Worm (Caenorhabditis elegans) whole organism, young adult: ENCODE measurements around the gene faxc-2.

Experiments used
- B0336.3 ChIP-seq: fragments of 200-800 bp; sonication (Bioruptor generic); IDR thresholded peaks from 2 replicates; pipeline ENCODE4 v1.3.6; 2022; ENCODE audit warnings: missing genetic modification characterization, missing compliant biosample characterization
- D2030.7 ChIP-seq: fragments of 200-800 bp; sonication (Bioruptor generic); IDR thresholded peaks from 2 replicates; pipeline ENCODE4 v1.3.6; 2022; ENCODE audit warnings: missing genetic modification reagents, missing genetic modification characterization, missing compliant biosample characterization
- F49E8.2 ChIP-seq: sonication (generic microtip); optimal IDR thresholded peaks from 3 replicates; lab custom pipeline; 2017; ENCODE audit warnings: missing genetic modification characterization, mild to moderate bottlenecking, missing compliant biosample characterization, antibody characterized with exemption, moderate library complexity; ENCODE audit not compliant: insufficient read depth
- F55B11.4 ChIP-seq: sonication (generic microtip); optimal IDR thresholded peaks from 2 replicates; lab custom pipeline; 2016; ENCODE audit warnings: missing compliant biosample characterization, missing genetic modification characterization, borderline replicate concordance; ENCODE audit not compliant: insufficient read depth
- dpl-1 ChIP-seq: fragments of 150-350 bp; optimal IDR thresholded peaks from 2 replicates; lab custom pipeline; 2014; ENCODE audit warnings: missing biosample characterization, missing genetic modification reagents, missing genetic modification characterization
- lsl-1 ChIP-seq: fragments of 200-800 bp; sonication (Bioruptor generic); optimal IDR thresholded peaks from 2 replicates; lab custom pipeline; 2018; ENCODE audit warnings: mild to moderate bottlenecking, missing genetic modification characterization, moderate library complexity, missing compliant biosample characterization
- pha-4 ChIP-seq: fragments of 150-350 bp; sonication (generic microtip); optimal IDR thresholded peaks from 2 replicates; lab custom pipeline; 2014; ENCODE audit warnings: missing biosample characterization, missing genetic modification reagents, missing genetic modification characterization
- zfh-2 ChIP-seq: fragments of 200-800 bp; sonication (Bioruptor generic); conservative IDR thresholded peaks from 2 replicates; pipeline ENCODE4 v1.3.6; 2022; ENCODE audit warnings: missing genetic modification reagents, missing genetic modification characterization, missing compliant biosample characterization
- ztf-26 ChIP-seq: sonication (generic microtip); optimal IDR thresholded peaks from 2 replicates; lab custom pipeline; 2017; ENCODE audit warnings: missing genetic modification characterization, missing compliant biosample characterization

DNA sequence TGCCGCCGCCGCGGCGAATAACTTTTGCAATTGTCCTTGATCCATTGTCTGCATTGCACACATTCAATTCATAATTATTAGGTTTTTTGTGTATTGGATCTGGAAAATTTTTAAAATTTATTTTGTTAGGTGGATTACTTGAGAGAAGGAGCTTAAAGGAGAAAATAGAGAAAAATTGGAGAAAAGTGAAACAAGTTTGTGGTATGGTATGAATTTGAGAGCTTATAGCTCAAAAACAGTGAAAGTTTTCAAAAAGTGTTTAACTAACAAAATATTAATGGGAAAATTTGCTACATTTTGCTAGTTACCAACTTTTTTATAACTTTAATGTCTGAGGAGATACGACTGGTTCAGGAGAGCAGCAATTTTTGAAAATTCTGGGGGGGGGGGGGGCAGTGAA is 23.4 kb upstream of the faxc-2 start, which contains the start of gene ztf-22:
- TF ChIP-seq ztf-26 (no peak), F55B11.4 (tag; lab: Kevin White, UChicago) (no peak), pha-4 (tag; lab: Kevin White, UChicago) (no peak), D2030.7 (no peak), F49E8.2 (tag; lab: Kevin White, UChicago) (no peak), zfh-2 (no peak), dpl-1 (GFP tag; lab: Kevin White, UChicago) (no peak), B0336.3 (no peak), lsl-1 (GFP tag; lab: Kevin White, UChicago) (no peak)
